Fruit fly (Drosophila melanogaster): Measurements from ENCODE around the gene CG34328.

The CG34328 gene

DNA sequence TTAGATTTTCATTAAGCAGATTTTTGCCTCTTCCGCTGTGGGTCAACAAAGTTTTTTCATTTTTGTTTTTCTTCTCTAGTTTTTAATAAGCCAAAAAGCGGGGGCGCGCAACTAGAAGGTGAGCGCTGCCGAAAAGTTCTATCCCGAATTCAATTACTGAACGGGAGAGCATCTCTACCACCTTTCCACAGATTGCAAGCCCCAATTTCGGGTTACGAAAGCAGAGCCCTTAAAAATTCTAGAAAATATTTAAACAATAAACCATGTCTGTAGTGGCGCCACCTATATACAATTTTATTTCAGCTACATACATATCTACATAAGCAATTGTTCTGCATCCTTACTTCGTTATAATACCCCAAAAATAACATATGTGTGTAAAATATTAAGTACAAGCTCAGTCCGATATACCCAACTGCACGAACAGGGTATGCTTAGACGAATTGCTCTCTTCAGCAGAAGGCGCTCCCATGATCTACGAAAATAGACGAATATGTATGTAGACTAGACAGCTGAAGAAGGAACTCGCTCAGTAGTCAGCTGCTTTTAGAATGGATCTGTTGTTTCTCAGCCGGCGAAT lies 41.4 kb downstream of the CG34328 start, which contains the start of gene CG6106 (continued):
- TF ChIP-seq Ptx1 (GFP tag; IDR thresholded peaks at IDR 0.05) (peak; percentile 52; the same call in 1 of the 2 replicates), ab (GFP tag; optimal IDR thresholded peaks at IDR 0.05) (no peak), CG2116 (GFP tag; optimal IDR thresholded peaks at IDR 0.05) (no peak), CG4820 (GFP tag; optimal IDR thresholded peaks at IDR 0.05) (peak; percentile 21), Meics (GFP tag; optimal IDR thresholded peaks at IDR 0.05) (peak; percentile 7), CG9437 (GFP tag; optimal IDR thresholded peaks at IDR 0.05) (no peak), Dad (GFP tag; optimal IDR thresholded peaks at IDR 0.05) (no peak), HLH3B (GFP tag; IDR thresholded peaks at IDR 0.05) (peak; percentile 34; the same call in 1 of the 2 replicates), CG12299 (tag; optimal IDR thresholded peaks at IDR 0.05) (no peak), sd (tag; optimal IDR thresholded peaks at IDR 0.05) (no peak), ranshi (GFP tag; IDR thresholded peaks at IDR 0.05) (no peak), CG2678 (tag; optimal IDR thresholded peaks at IDR 0.05) (peak; percentile 53), CG3065 (GFP tag; optimal IDR thresholded peaks at IDR 0.05) (no peak), ind (GFP tag; optimal IDR thresholded peaks at IDR 0.05) (peak; percentile 30), CG2712 (tag; optimal IDR thresholded peaks at IDR 0.05) (peak; percentile 21), kay (GFP tag; optimal IDR thresholded peaks at IDR 0.05) (no peak), CG4854 (GFP tag; optimal IDR thresholded peaks at IDR 0.05) (no peak), CG32532 (GFP tag; IDR thresholded peaks at IDR 0.05) (0 out of 2 replicates have a peak, but pooled peaks have one; percentile 18), CG16813 (GFP tag; IDR thresholded peaks at IDR 0.05; ENCODE audit: partially characterized antibody) (no peak), CG9932 (GFP tag; IDR thresholded peaks at IDR 0.05) (peak; percentile 37; the same call in 1 of the 2 replicates), CG4617 (GFP tag; optimal IDR thresholded peaks at IDR 0.05; ENCODE audit: borderline replicate concordance) (no peak), cas (GFP tag; IDR thresholded peaks at IDR 0.05) (no peak), GATAe (GFP tag; conservative IDR thresholded peaks at IDR 0.05) (no peak), Adf1 (GFP tag; IDR thresholded peaks at IDR 0.05) (no peak)

dm6 chrX:18357756-18358182 lies 42.1 kb downstream of the CG34328 start:
- no peak for TF ChIP-seq CG15011 (GFP tag; optimal IDR thresholded peaks at IDR 0.05)
- TF ChIP-seq Blimp-1 (GFP tag; optimal IDR thresholded peaks at IDR 0.05) = peak; percentile 98
- TF ChIP-seq crc (GFP tag; optimal IDR thresholded peaks at IDR 0.05) = no peak
- no peak for TF ChIP-seq luna (GFP tag; optimal IDR thresholded peaks at IDR 0.05)
- no peak for TF ChIP-seq danr (GFP tag; IDR thresholded peaks at IDR 0.05)
- TF ChIP-seq CG4360 (GFP tag; IDR thresholded peaks at IDR 0.05) = 0 out of 2 replicates have a peak, but pooled peaks have one; percentile 30
- TF ChIP-seq HLHmδ (GFP tag; optimal IDR thresholded peaks at IDR 0.05) = peak; percentile 3
- no peak for TF ChIP-seq CG32532 (GFP tag; IDR thresholded peaks at IDR 0.05)
- TF ChIP-seq tx (GFP tag; optimal IDR thresholded peaks at IDR 0.05) = no peak
- TF ChIP-seq CG42726 (GFP tag; IDR thresholded peaks at IDR 0.05; ENCODE audit: partially characterized antibody) = no peak
- no peak for TF ChIP-seq CG10366 (GFP tag; IDR thresholded peaks at IDR 0.05)
- TF ChIP-seq CG3065 (GFP tag; optimal IDR thresholded peaks at IDR 0.05) = no peak
- TF ChIP-seq Nf-YC (tag; optimal IDR thresholded peaks at IDR 0.05) = peak; percentile 56
- no peak for TF ChIP-seq B-H2 (GFP tag; optimal IDR thresholded peaks at IDR 0.05)
- TF ChIP-seq Optix (GFP tag; IDR thresholded peaks at IDR 0.05) = 0 out of 3 replicates have a peak, but pooled peaks have one; percentile 30
- TF ChIP-seq dimm (GFP tag; IDR thresholded peaks at IDR 0.05) = no peak
- no peak for TF ChIP-seq Eip74EF (GFP tag; optimal IDR thresholded peaks at IDR 0.05)
- no peak for TF ChIP-seq CG1792 (GFP tag; optimal IDR thresholded peaks at IDR 0.05)
- no peak for TF ChIP-seq CG11085 (GFP tag; IDR thresholded peaks at IDR 0.05)
- no peak for TF ChIP-seq Hand (GFP tag; optimal IDR thresholded peaks at IDR 0.05)
- TF ChIP-seq CG2712 (tag; optimal IDR thresholded peaks at IDR 0.05) = peak; percentile 14
- TF ChIP-seq vvl (GFP tag; IDR thresholded peaks at IDR 0.05) = 0 out of 2 replicates have a peak, but pooled peaks have one; percentile 9
- no peak for TF ChIP-seq CG9215 (GFP tag; IDR thresholded peaks at IDR 0.05)
- peak in 1 of 2 experiments; percentile 27 for TF ChIP-seq Pdp1 (GFP tag; optimal IDR thresholded peaks at IDR 0.05)
- TF ChIP-seq zfh2 (GFP tag; optimal IDR thresholded peaks at IDR 0.05) = no peak
- no peak for TF ChIP-seq Doc3 (GFP tag; IDR thresholded peaks at IDR 0.05; ENCODE audit: partially characterized antibody)
- no peak for TF ChIP-seq CG4328 (GFP tag; optimal IDR thresholded peaks at IDR 0.05)
- TF ChIP-seq inv (GFP tag; IDR thresholded peaks at IDR 0.05; ENCODE audit: partially characterized antibody) = no peak
- TF ChIP-seq Adf1 (GFP tag; IDR thresholded peaks at IDR 0.05) = peak; percentile 30; the same call in 1 of the 2 replicates

Data from whole organism, embryonic.